Worm (Caenorhabditis elegans) whole organism, L2 larva: ENCODE results near the gene ptp-1.

Experiments
- elt-1 ChIP-seq: fragments of 150-350 bp; optimal IDR thresholded peaks from 2 replicates; lab custom pipeline; 2014; ENCODE audit warnings: missing biosample characterization, missing genetic modification characterization
- elt-3 ChIP-seq: sonication (generic microtip); optimal IDR thresholded peaks from 2 replicates; lab custom pipeline; 2017; ENCODE audit warnings: missing biosample characterization, missing genetic modification characterization
- mdl-1 ChIP-seq, 2 experiments: fragments of 150-350 bp in 1 of 2; sonication (generic microtip) in 1 of 2; optimal IDR thresholded peaks; 2 replicates each; lab custom pipeline; 2017; ENCODE audit warnings: missing biosample characterization in 2 of 2, missing genetic modification characterization in 2 of 2
- nhr-25 ChIP-seq: fragments of 150-350 bp; sonication (generic microtip); optimal IDR thresholded peaks from 3 replicates; lab custom pipeline; 2014; ENCODE audit warnings: missing biosample characterization, missing genetic modification characterization
- nhr-77 ChIP-seq: fragments of 150-350 bp; optimal IDR thresholded peaks from 2 replicates; lab custom pipeline; 2014; ENCODE audit warnings: missing biosample characterization, missing genetic modification characterization
- ztf-4 ChIP-seq: fragments of 150-350 bp; optimal IDR thresholded peaks from 2 replicates; lab custom pipeline; 2014; ENCODE audit warnings: missing biosample characterization, missing genetic modification characterization

- TF ChIP-seq elt-3 (no peak), nhr-77 (tag; lab: Kevin White, UChicago) (no peak), elt-1 (tag; lab: Kevin White, UChicago) (no peak), ztf-4 (no peak), nhr-25 (tag; lab: Kevin White, UChicago) (no peak), mdl-1 (tag; optimal IDR thresholded peaks at IDR 0.05; lab: Kevin White, UChicago) (no peak)
Measured at ce11 chrIII:3644075-3644474, 53.6 kb downstream of the ptp-1 start, which contains the start of gene unc-93.
